Worm (Caenorhabditis elegans) whole organism, L4/young adult: ENCODE data around the gene ZC513.2.

Experiments used
- W03F9.2 ChIP-seq: fragments of 150-350 bp; optimal IDR thresholded peaks from 2 replicates; lab custom pipeline; 2014; ENCODE audit warnings: missing biosample characterization, missing genetic modification characterization
- him-1 ChIP-seq: sonication (generic microtip); optimal IDR thresholded peaks from 2 replicates; lab custom pipeline; 2016; ENCODE audit warnings: missing genotype, missing genetic modification reagents, missing genetic modification characterization, missing compliant biosample characterization

ce11 chrV:8007460-8008292 lies 46.6 kb upstream of the ZC513.2 start, which contains the start of gene Y97E10AR.3:
- TF ChIP-seq W03F9.2 (tag; lab: Kevin White, UChicago) (no peak), him-1 (no peak)
